Worm (Caenorhabditis elegans) whole organism, L4/young adult: Measurements from ENCODE around the gene sri-1.

ENCODE experiments used
- W03F9.2 ChIP-seq: fragments of 150-350 bp; optimal IDR thresholded peaks from 2 replicates; lab custom pipeline; 2014; ENCODE audit warnings: missing biosample characterization, missing genetic modification characterization
- dao-5 ChIP-seq: sonication (generic microtip); optimal IDR thresholded peaks from 2 replicates; lab custom pipeline; 2016; ENCODE audit warnings: missing genotype, missing genetic modification characterization, moderate library complexity, missing compliant biosample characterization
- him-1 ChIP-seq: sonication (generic microtip); optimal IDR thresholded peaks from 2 replicates; lab custom pipeline; 2016; ENCODE audit warnings: missing genotype, missing genetic modification reagents, missing genetic modification characterization, missing compliant biosample characterization

ce11 chrV:16007505-16007904 lies 40.1 kb upstream of the sri-1 start, which contains the start of gene str-231:
- TF ChIP-seq W03F9.2 (no peak), him-1 (tag; lab: Kevin White, UChicago) (no peak), dao-5 (tag; lab: Kevin White, UChicago) (no peak)
